Worm (Caenorhabditis elegans) whole organism, early embryonic: ENCODE data around the gene tyr-6.

Experiments used
- B0310.2 ChIP-seq: sonication (generic microtip); optimal IDR thresholded peaks from 2 replicates; lab custom pipeline; 2016; ENCODE audit warnings: mild to moderate bottlenecking, missing genetic modification characterization, missing compliant biosample characterization
- F13C5.2 ChIP-seq: sonication (generic microtip); optimal IDR thresholded peaks from 2 replicates; lab custom pipeline; 2017; ENCODE audit warnings: mild to moderate bottlenecking, missing genetic modification characterization, inconsistent platforms, missing compliant biosample characterization
- aly-1 ChIP-seq: sonication (generic microtip); optimal IDR thresholded peaks from 2 replicates; lab custom pipeline; 2016; ENCODE audit warnings: missing genetic modification characterization, missing compliant biosample characterization
- ama-1 ChIP-seq: fragments of 150-350 bp; optimal IDR thresholded peaks from 2 replicates; lab custom pipeline; 2014
- ceh-13 ChIP-seq: fragments of 200-800 bp; sonication (Bioruptor generic); optimal IDR thresholded peaks from 2 replicates; lab custom pipeline; 2018; ENCODE audit warnings: mild to moderate bottlenecking, missing genetic modification characterization, missing compliant biosample characterization
- ceh-36 ChIP-seq: sonication (generic microtip); optimal IDR thresholded peaks from 2 replicates; lab custom pipeline; 2016; ENCODE audit warnings: missing genetic modification characterization, inconsistent platforms, missing compliant biosample characterization
- ets-7 ChIP-seq: sonication (generic microtip); optimal IDR thresholded peaks from 2 replicates; lab custom pipeline; 2016; ENCODE audit warnings: missing genotype, missing genetic modification characterization, missing compliant biosample characterization
- flt-1 ChIP-seq: fragments of 200-800 bp; sonication (Bioruptor generic); IDR thresholded peaks from 2 replicates; pipeline ENCODE4 v1.3.6; 2022; ENCODE audit warnings: missing genetic modification characterization, missing compliant biosample characterization
- hmbx-1 ChIP-seq: sonication (generic microtip); optimal IDR thresholded peaks from 2 replicates; lab custom pipeline; 2016; ENCODE audit warnings: mild to moderate bottlenecking, missing genetic modification characterization, missing compliant biosample characterization
- hmg-4 ChIP-seq: fragments of 200-800 bp; sonication (Bioruptor generic); optimal IDR thresholded peaks from 2 replicates; lab custom pipeline; 2018; ENCODE audit warnings: mild to moderate bottlenecking, missing genetic modification characterization, missing compliant biosample characterization
- hnd-1 ChIP-seq: sonication (generic microtip); optimal IDR thresholded peaks from 2 replicates; lab custom pipeline; 2016; ENCODE audit warnings: missing genetic modification characterization, missing compliant biosample characterization
- pes-1 ChIP-seq: fragments of 200-800 bp; sonication (Bioruptor generic); IDR thresholded peaks from 2 replicates; pipeline ENCODE4 v1.3.6; 2022; ENCODE audit warnings: missing genetic modification reagents, missing genetic modification characterization, missing compliant biosample characterization
- scrt-1 ChIP-seq: fragments of 200-800 bp; sonication (Bioruptor generic); IDR thresholded peaks from 2 replicates; pipeline ENCODE4 v1.3.6; 2022; ENCODE audit warnings: missing genetic modification characterization, missing compliant biosample characterization
- sea-1 ChIP-seq: fragments of 200-800 bp; sonication (Bioruptor generic); conservative IDR thresholded peaks from 2 replicates; pipeline ENCODE4 v1.3.6; 2022; ENCODE audit warnings: missing genetic modification characterization, missing compliant biosample characterization
- tbx-11 ChIP-seq: fragments of 200-800 bp; sonication (Bioruptor generic); IDR thresholded peaks from 2 replicates; pipeline ENCODE4 v1.3.6; 2022; ENCODE audit warnings: missing genetic modification characterization, missing compliant biosample characterization
- tbx-37 ChIP-seq: fragments of 200-800 bp; sonication (Bioruptor generic); conservative IDR thresholded peaks from 2 replicates; pipeline ENCODE4 v1.3.6; 2022; ENCODE audit warnings: missing genetic modification reagents, missing genetic modification characterization, missing compliant biosample characterization
- tra-4 ChIP-seq: sonication (generic microtip); optimal IDR thresholded peaks from 2 replicates; lab custom pipeline; 2017; ENCODE audit warnings: missing genetic modification characterization, missing compliant biosample characterization

Gene tyr-6

ce11 chrIV:6443018-6443417 is 37.3 kb upstream of the tyr-6 start:
- TF ChIP-seq hmbx-1 (tag; lab: Kevin White, UChicago) = no peak
- TF ChIP-seq scrt-1 = no peak
- no peak for TF ChIP-seq ceh-13 (GFP tag; lab: Kevin White, UChicago)

- TF ChIP-seq pes-1 (GFP tag; lab: Robert Waterston, UW) (no peak), ama-1 (lab: Kevin White, UChicago) (no peak), hmbx-1 (tag; lab: Kevin White, UChicago) (no peak), flt-1 (GFP tag; lab: Robert Waterston, UW) (no peak), F13C5.2 (tag; lab: Kevin White, UChicago) (no peak), aly-1 (tag; lab: Kevin White, UChicago) (no peak), ceh-36 (tag; lab: Kevin White, UChicago) (no peak), hmg-4 (no peak), tra-4 (no peak), hnd-1 (tag; lab: Kevin White, UChicago) (no peak), sea-1 (GFP tag; lab: Robert Waterston, UW) (no peak), B0310.2 (no peak), ceh-13 (GFP tag; lab: Kevin White, UChicago) (no peak), ets-7 (no peak)
Measured at ce11 chrIV:6457472-6457871, 22.8 kb upstream of the tyr-6 start, which contains the start of gene lgc-10. TSS of gene lgc-10 (minus strand) at chrIV:6457572.

- TF ChIP-seq tbx-37 (GFP tag; lab: Robert Waterston, UW) (no peak), F13C5.2 (tag; lab: Kevin White, UChicago) (no peak), sea-1 (GFP tag; lab: Robert Waterston, UW) (no peak), ceh-13 (GFP tag; lab: Kevin White, UChicago) (no peak), hnd-1 (tag; lab: Kevin White, UChicago) (no peak), ama-1 (lab: Kevin White, UChicago) (no peak), ets-7 (no peak), scrt-1 (no peak), ceh-36 (tag; lab: Kevin White, UChicago) (no peak)
Measured at ce11 chrIV:6460596-6460995, 19.7 kb upstream of the tyr-6 start.

- TF ChIP-seq sea-1 (GFP tag; lab: Robert Waterston, UW) = no peak
- no peak for TF ChIP-seq pes-1 (GFP tag; lab: Robert Waterston, UW)
- no peak for TF ChIP-seq tbx-11
- no peak for TF ChIP-seq scrt-1
- TF ChIP-seq tbx-37 (GFP tag; lab: Robert Waterston, UW) = no peak
- TF ChIP-seq aly-1 (tag; lab: Kevin White, UChicago) = no peak
- no peak for TF ChIP-seq ama-1 (lab: Kevin White, UChicago)
- TF ChIP-seq hnd-1 (tag; lab: Kevin White, UChicago) = no peak
- TF ChIP-seq ceh-13 (GFP tag; lab: Kevin White, UChicago) = no peak
- TF ChIP-seq ceh-36 (tag; lab: Kevin White, UChicago) = no peak
- TF ChIP-seq B0310.2 = no peak
- no peak for TF ChIP-seq tra-4
- no peak for TF ChIP-seq F13C5.2 (tag; lab: Kevin White, UChicago)
- no peak for TF ChIP-seq ets-7
- no peak for TF ChIP-seq flt-1 (GFP tag; lab: Robert Waterston, UW)
- TF ChIP-seq hmbx-1 (tag; lab: Kevin White, UChicago) = no peak
- no peak for TF ChIP-seq hmg-4
Measured at ce11 chrIV:6464005-6464404, 16.3 kb upstream of the tyr-6 start, which contains the start of gene acr-25. TSS of gene acr-25 (plus strand) at chrIV:6464305.

ce11 chrIV:6471216-6471615 is 9.1 kb upstream of the tyr-6 start, which contains the start of gene tmed-13:
TSS of gene tmed-13 (minus strand) at chrIV:6471384.
- TF ChIP-seq ceh-13 (GFP tag; lab: Kevin White, UChicago) (no peak), scrt-1 (no peak), aly-1 (tag; lab: Kevin White, UChicago) (no peak)

ce11 chrIV:6473140-6473539 is 7.2 kb upstream of the tyr-6 start, which contains the start of gene Y73B6BL.27:
TSS of gene Y73B6BL.27 (minus strand) at chrIV:6473240.
- TF ChIP-seq ama-1 (lab: Kevin White, UChicago) (no peak), tra-4 (no peak), tbx-11 (no peak), hmg-4 (no peak), ceh-36 (tag; lab: Kevin White, UChicago) (no peak), ceh-13 (GFP tag; lab: Kevin White, UChicago) (no peak), B0310.2 (no peak), tbx-37 (GFP tag; lab: Robert Waterston, UW) (no peak), F13C5.2 (tag; lab: Kevin White, UChicago) (no peak), hnd-1 (tag; lab: Kevin White, UChicago) (no peak), flt-1 (GFP tag; lab: Robert Waterston, UW) (no peak), scrt-1 (no peak), aly-1 (tag; lab: Kevin White, UChicago) (no peak), hmbx-1 (tag; lab: Kevin White, UChicago) (no peak), pes-1 (GFP tag; lab: Robert Waterston, UW) (no peak), ets-7 (no peak), sea-1 (GFP tag; lab: Robert Waterston, UW) (no peak)

ce11 chrIV:6474751-6475150 is 5.6 kb upstream of the tyr-6 start:
- peak; percentile 14 for TF ChIP-seq F13C5.2 (tag; lab: Kevin White, UChicago)
- TF ChIP-seq ceh-36 (tag; lab: Kevin White, UChicago) = no peak

ce11 chrIV:6480978-6481377 is 657 bp downstream of the tyr-6 start:
- TF ChIP-seq pes-1 (GFP tag; lab: Robert Waterston, UW) (peak; percentile 72), scrt-1 (0 out of 2 replicates have a peak, but pooled peaks have one; percentile 34), tbx-37 (GFP tag; lab: Robert Waterston, UW) (peak; percentile 28; the same call in 1 of the 2 replicates), ceh-36 (tag; lab: Kevin White, UChicago) (no peak)
